Worm (Caenorhabditis elegans): ENCODE data around the gene dpy-13.

The dpy-13 gene

DNA sequence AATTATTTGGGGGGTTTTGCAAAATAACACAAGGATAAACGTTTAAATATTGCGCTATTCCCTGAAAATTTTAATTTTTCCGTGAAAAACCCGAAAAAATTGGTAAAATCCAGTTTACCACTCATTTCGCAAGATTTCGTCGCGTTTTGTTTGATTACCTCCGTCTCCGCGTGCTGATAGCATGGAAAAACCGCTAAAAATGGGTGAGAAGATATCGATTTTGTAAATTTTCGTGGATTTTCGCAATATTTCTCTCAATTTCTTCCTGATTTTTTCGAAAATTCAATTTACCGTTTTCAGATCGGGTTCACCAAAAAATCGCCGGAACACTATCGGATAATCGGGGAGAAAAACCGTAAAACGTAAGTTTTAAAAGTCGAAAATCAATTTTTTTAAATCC lies 12.4 kb downstream of the dpy-13 start, which contains the start of gene ama-1:
Gene ama-1 (plus strand): TSS at position 301 of the 400 bp plus-strand sequence.
- TF ChIP-seq hmg-11 (tag; optimal IDR thresholded peaks at IDR 0.05) (no peak), ceh-82 (tag; optimal IDR thresholded peaks at IDR 0.05) (no peak), nhr-67 (tag; optimal IDR thresholded peaks at IDR 0.05) (no peak), fkh-2 (tag; optimal IDR thresholded peaks at IDR 0.05) (no peak), nhr-237 (tag; optimal IDR thresholded peaks at IDR 0.05) (no peak)

DNA sequence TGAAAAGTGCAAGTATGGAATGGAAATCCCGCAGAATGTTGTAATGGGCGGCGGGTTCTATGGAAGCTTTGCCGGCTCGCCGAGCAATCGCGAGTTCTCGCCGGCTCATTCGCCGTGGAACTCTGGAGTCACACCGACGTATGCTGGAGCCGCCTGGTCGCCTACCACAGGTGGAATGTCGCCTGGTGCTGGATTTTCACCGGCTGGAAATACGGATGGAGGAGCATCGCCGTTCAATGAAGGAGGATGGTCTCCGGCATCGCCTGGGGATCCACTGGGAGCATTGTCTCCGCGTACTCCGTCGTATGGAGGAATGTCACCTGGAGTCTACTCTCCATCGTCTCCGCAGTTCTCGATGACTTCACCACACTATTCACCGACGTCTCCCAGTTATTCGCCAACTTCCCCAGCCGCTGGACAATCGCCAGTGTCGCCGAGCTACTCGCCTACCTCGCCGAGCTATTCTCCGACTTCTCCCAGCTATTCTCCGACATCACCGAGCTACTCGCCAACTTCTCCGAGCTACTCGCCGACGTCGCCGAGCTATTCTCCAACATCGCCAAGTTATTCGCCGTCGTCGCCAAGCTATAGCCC lies 19.7 kb downstream of the dpy-13 start:
- TF ChIP-seq egl-5 (tag; optimal IDR thresholded peaks at IDR 0.05) (no peak), nhr-237 (tag; optimal IDR thresholded peaks at IDR 0.05) (no peak), fkh-2 (tag; optimal IDR thresholded peaks at IDR 0.05) (no peak), jun-1 (tag; optimal IDR thresholded peaks at IDR 0.05) (no peak), nhr-12 (tag; optimal IDR thresholded peaks at IDR 0.05) (no peak)

DNA sequence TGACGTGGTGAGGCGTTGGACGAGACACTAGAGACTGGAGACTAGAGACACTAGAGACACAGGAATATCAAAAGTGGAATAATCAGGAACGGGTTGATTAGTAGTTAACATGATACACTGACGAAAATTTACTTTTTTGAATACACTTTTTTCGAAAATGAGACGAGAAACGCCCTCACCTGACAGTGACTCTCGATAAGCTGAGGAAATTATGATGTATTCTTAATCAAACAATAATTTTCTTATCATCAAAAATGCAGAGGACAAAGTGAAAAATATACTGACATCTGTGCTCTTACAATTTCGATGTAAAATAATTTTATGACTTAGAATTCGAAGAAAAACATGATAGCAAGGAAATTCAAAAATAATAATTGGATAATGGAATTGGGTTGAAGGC lies 24.0 kb downstream of the dpy-13 start:
- TF ChIP-seq unc-39 (tag; optimal IDR thresholded peaks at IDR 0.05) (no peak), tbx-2 (tag; optimal IDR thresholded peaks at IDR 0.05) (no peak), elt-2 (tag; optimal IDR thresholded peaks at IDR 0.05) (peak; percentile 82), nhr-28 (tag; optimal IDR thresholded peaks at IDR 0.05) (no peak), pqm-1 (tag; optimal IDR thresholded peaks at IDR 0.05) (peak; percentile 12), jun-1 (tag; optimal IDR thresholded peaks at IDR 0.05) (peak; percentile 3), nhr-23 (tag; optimal IDR thresholded peaks at IDR 0.05) (no peak), nhr-237 (tag; optimal IDR thresholded peaks at IDR 0.05) (no peak), ama-1 (optimal IDR thresholded peaks at IDR 0.05) (no peak), pha-4 (tag; optimal IDR thresholded peaks at IDR 0.05) (no peak), elt-1 (tag; optimal IDR thresholded peaks at IDR 0.05) (no peak), lin-15B (tag; optimal IDR thresholded peaks at IDR 0.05) (no peak)

DNA sequence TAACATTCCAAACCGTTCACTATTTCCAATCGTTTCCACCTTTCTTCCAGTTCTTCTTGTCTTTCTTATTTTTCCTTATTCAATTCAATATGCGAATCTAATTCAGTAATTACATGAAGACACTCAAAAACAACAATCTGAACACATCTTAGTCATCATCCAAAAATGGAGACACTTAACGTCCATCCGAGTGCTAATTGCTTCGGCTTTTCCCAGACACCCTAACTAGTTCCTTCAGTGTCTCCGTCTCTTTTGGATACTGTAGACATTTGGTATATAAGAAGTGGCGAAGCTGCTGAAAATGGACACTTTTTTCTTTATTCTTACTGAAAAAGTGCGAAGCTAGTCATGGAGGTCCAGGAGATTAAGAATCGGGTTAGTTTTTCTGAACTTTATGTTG lies 27.6 kb downstream of the dpy-13 start, which contains the start of gene col-33:
Gene col-33 (plus strand): TSS at position 301 of the 400 bp plus-strand sequence.
- TF ChIP-seq elt-3 (tag; optimal IDR thresholded peaks at IDR 0.05), result no peak
- TF ChIP-seq fkh-2 (tag; optimal IDR thresholded peaks at IDR 0.05), result no peak
- no peak for TF ChIP-seq nhr-77 (tag; optimal IDR thresholded peaks at IDR 0.05)
- no peak for TF ChIP-seq R02D3.7 (tag; optimal IDR thresholded peaks at IDR 0.05)
- TF ChIP-seq ztf-4 (tag; optimal IDR thresholded peaks at IDR 0.05), result no peak
- TF ChIP-seq ceh-28 (tag; optimal IDR thresholded peaks at IDR 0.05), result no peak
- no peak for TF ChIP-seq nfya-1 (tag; optimal IDR thresholded peaks at IDR 0.05; ENCODE audit: insufficient read depth)
- TF ChIP-seq aly-2 (tag; optimal IDR thresholded peaks at IDR 0.05), result no peak
- TF ChIP-seq unc-39 (tag; optimal IDR thresholded peaks at IDR 0.05), result no peak
- TF ChIP-seq snpc-4 (tag; optimal IDR thresholded peaks at IDR 0.05), result no peak
- TF ChIP-seq daf-12 (tag; optimal IDR thresholded peaks at IDR 0.05), result no peak
- no peak for TF ChIP-seq ceh-9 (tag; optimal IDR thresholded peaks at IDR 0.05)
- TF ChIP-seq elt-1 (tag; optimal IDR thresholded peaks at IDR 0.05), result no peak
- no peak for TF ChIP-seq egl-27 (tag; optimal IDR thresholded peaks at IDR 0.05)
- TF ChIP-seq nhr-43 (tag; optimal IDR thresholded peaks at IDR 0.05; ENCODE audit: poor library complexity, severe bottlenecking), result no peak
- TF ChIP-seq hmg-11 (tag; optimal IDR thresholded peaks at IDR 0.05), result no peak
- no peak for TF ChIP-seq nhr-25 (tag; optimal IDR thresholded peaks at IDR 0.05)
- TF ChIP-seq mdl-1 (tag; optimal IDR thresholded peaks at IDR 0.05), result no peak
- TF ChIP-seq tbx-2 (tag; optimal IDR thresholded peaks at IDR 0.05), result no peak
- no peak for TF ChIP-seq elt-2 (tag; optimal IDR thresholded peaks at IDR 0.05)

DNA sequence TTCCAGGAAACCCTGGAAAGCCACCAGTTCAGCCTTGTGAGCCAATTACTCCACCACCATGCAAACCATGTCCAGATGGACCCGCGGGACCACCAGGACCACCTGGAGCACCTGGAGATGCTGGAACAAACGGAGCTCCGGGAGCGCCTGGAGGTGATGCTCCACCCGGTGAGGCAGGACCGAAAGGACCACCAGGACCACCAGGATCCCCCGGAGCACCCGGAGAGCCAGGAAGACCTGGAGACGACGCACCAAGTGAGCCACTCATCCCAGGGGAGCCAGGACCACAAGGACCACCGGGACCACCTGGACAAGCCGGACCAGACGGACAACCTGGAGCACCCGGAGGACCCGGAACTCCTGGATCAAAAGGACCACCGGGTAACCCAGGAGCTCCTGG lies 29.2 kb downstream of the dpy-13 start:
- TF ChIP-seq zag-1 (tag; optimal IDR thresholded peaks at IDR 0.05), result no peak
- no peak for TF ChIP-seq aly-2 (tag; optimal IDR thresholded peaks at IDR 0.05)
- no peak for TF ChIP-seq ceh-16 (tag; optimal IDR thresholded peaks at IDR 0.05)
- no peak for TF ChIP-seq elt-2 (tag; optimal IDR thresholded peaks at IDR 0.05)
- no peak for TF ChIP-seq hmg-11 (tag; optimal IDR thresholded peaks at IDR 0.05)
- no peak for TF ChIP-seq sea-2 (GFP tag; optimal IDR thresholded peaks at IDR 0.05)
- TF ChIP-seq ztf-4 (tag; optimal IDR thresholded peaks at IDR 0.05), result no peak
- TF ChIP-seq fkh-10 (GFP tag; optimal IDR thresholded peaks at IDR 0.05), result no peak
- TF ChIP-seq egl-5 (tag; optimal IDR thresholded peaks at IDR 0.05), result no peak
- no peak for TF ChIP-seq daf-12 (tag; optimal IDR thresholded peaks at IDR 0.05)
